Worm (Caenorhabditis elegans) whole organism, L4 larva: ENCODE measurements around the gene irk-3.

Source experiments
- ama-1 ChIP-seq: fragments of 150-350 bp; optimal IDR thresholded peaks from 2 replicates; lab custom pipeline; 2014; ENCODE audit warnings: inconsistent platforms, mixed read lengths
- daf-8 ChIP-seq: fragments of 200-800 bp; sonication (Bioruptor generic); IDR thresholded peaks from 2 replicates; pipeline ENCODE4 v1.3.6; 2022; ENCODE audit warnings: missing genetic modification characterization, missing compliant biosample characterization
- dmd-9 ChIP-seq: fragments of 200-800 bp; sonication (Bioruptor generic); IDR thresholded peaks from 2 replicates; pipeline ENCODE4 v1.3.6; 2022; ENCODE audit warnings: missing genetic modification reagents, missing genetic modification characterization, missing compliant biosample characterization
- dpl-1 ChIP-seq: fragments of 150-350 bp; optimal IDR thresholded peaks from 2 replicates; lab custom pipeline; 2014; ENCODE audit warnings: missing biosample characterization, missing genetic modification reagents, missing genetic modification characterization
- lin-13 ChIP-seq: fragments of 150-350 bp; optimal IDR thresholded peaks from 2 replicates; lab custom pipeline; 2014; ENCODE audit warnings: missing biosample characterization, missing genetic modification reagents, missing genetic modification characterization
- lsy-2 ChIP-seq, 2 experiments: fragments of 150-350 bp in 1 of 2; sonication (generic microtip) in 1 of 2; optimal IDR thresholded peaks; 2 replicates each; lab custom pipeline; 2014 to 2017; ENCODE audit warnings: missing biosample characterization in 2 of 2, missing genetic modification characterization in 2 of 2
- mep-1 ChIP-seq: fragments of 150-350 bp; sonication (generic microtip); optimal IDR thresholded peaks from 3 replicates; lab custom pipeline; 2014; ENCODE audit warnings: missing biosample characterization, missing genetic modification characterization
- mxl-2 ChIP-seq: fragments of 200-800 bp; sonication (Bioruptor generic); conservative IDR thresholded peaks from 2 replicates; pipeline ENCODE4 v1.3.6; 2022; ENCODE audit warnings: missing genetic modification reagents, missing genetic modification characterization, missing compliant biosample characterization
- nhr-237 ChIP-seq: sonication (generic microtip); optimal IDR thresholded peaks from 2 replicates; lab custom pipeline; 2017; ENCODE audit warnings: missing biosample characterization, missing genetic modification characterization
- nhr-48 ChIP-seq: sonication (generic microtip); optimal IDR thresholded peaks from 2 replicates; lab custom pipeline; 2016; ENCODE audit warnings: mild to moderate bottlenecking, missing genetic modification characterization, missing compliant biosample characterization
- rbr-2 ChIP-seq: sonication (generic microtip); optimal IDR thresholded peaks from 2 replicates; lab custom pipeline; 2016; ENCODE audit warnings: missing genotype, missing genetic modification characterization, missing compliant biosample characterization

- TF ChIP-seq nhr-48 (tag; lab: Kevin White, UChicago) (no peak), ama-1 (lab: Kevin White, UChicago) (no peak), mxl-2 (no peak), lin-13 (GFP tag; lab: Kevin White, UChicago) (no peak), lsy-2 (tag; optimal IDR thresholded peaks at IDR 0.05; lab: Kevin White, UChicago) (no peak), mep-1 (tag; lab: Kevin White, UChicago) (no peak), rbr-2 (tag; lab: Kevin White, UChicago) (no peak), daf-8 (GFP tag; lab: Robert Waterston, UW) (no peak), nhr-237 (tag; lab: Kevin White, UChicago) (no peak), dmd-9 (no peak), dpl-1 (GFP tag; lab: Kevin White, UChicago) (no peak)
These were observed 56.6 kb downstream of the irk-3 start, which contains the start of gene prx-1 for ce11 chrX:14313627-14314026.
